Worm (Caenorhabditis elegans) whole organism, late embryonic: ENCODE data around the gene lin-18.

Experiments used
- C38D4.7 ChIP-seq: fragments of 200-800 bp; sonication (Bioruptor generic); optimal IDR thresholded peaks from 2 replicates; lab custom pipeline; 2018; ENCODE audit warnings: mild to moderate bottlenecking, missing genetic modification characterization, moderate library complexity, missing compliant biosample characterization
- F13H6.1 ChIP-seq: sonication (generic microtip); optimal IDR thresholded peaks from 2 replicates; lab custom pipeline; 2016; ENCODE audit warnings: missing genetic modification characterization, missing compliant biosample characterization
- ceh-14 ChIP-seq: sonication (generic microtip); optimal IDR thresholded peaks from 2 replicates; lab custom pipeline; 2016; ENCODE audit warnings: missing genotype, missing genetic modification characterization, missing compliant biosample characterization
- ceh-6 ChIP-seq: fragments of 200-800 bp; sonication (Bioruptor generic); optimal IDR thresholded peaks from 2 replicates; lab custom pipeline; 2018; ENCODE audit warnings: mild to moderate bottlenecking, missing genetic modification characterization, missing compliant biosample characterization
- dve-1 ChIP-seq: sonication (generic microtip); optimal IDR thresholded peaks from 2 replicates; lab custom pipeline; 2017; ENCODE audit warnings: antibody characterized with exemption, mild to moderate bottlenecking, missing genetic modification characterization, missing compliant biosample characterization
- mec-3 ChIP-seq: sonication (generic microtip); optimal IDR thresholded peaks from 2 replicates; lab custom pipeline; 2016; ENCODE audit warnings: borderline replicate concordance, missing genetic modification characterization, missing compliant biosample characterization
- nfya-1 ChIP-seq: sonication (generic microtip); optimal IDR thresholded peaks from 2 replicates; lab custom pipeline; 2017; ENCODE audit warnings: missing genetic modification characterization, mild to moderate bottlenecking, missing compliant biosample characterization, antibody characterized with exemption, moderate library complexity
- pha-4 ChIP-seq: fragments of 150-350 bp; optimal IDR thresholded peaks from 2 replicates; lab custom pipeline; 2018; ENCODE audit warnings: missing biosample characterization, missing genetic modification reagents, missing genetic modification characterization
- pqm-1 ChIP-seq: sonication (generic microtip); optimal IDR thresholded peaks from 2 replicates; lab custom pipeline; 2016; ENCODE audit warnings: missing genetic modification characterization, missing compliant biosample characterization
- rnt-1 ChIP-seq: sonication (generic microtip); optimal IDR thresholded peaks from 2 replicates; lab custom pipeline; 2016; ENCODE audit warnings: missing genetic modification characterization, missing compliant biosample characterization
- tbx-2 ChIP-seq: sonication (generic microtip); optimal IDR thresholded peaks from 2 replicates; lab custom pipeline; 2016; ENCODE audit warnings: missing genetic modification characterization, missing compliant biosample characterization
- unc-86 ChIP-seq: sonication (generic microtip); optimal IDR thresholded peaks from 2 replicates; lab custom pipeline; 2016; ENCODE audit warnings: missing genetic modification characterization, missing compliant biosample characterization

- TF ChIP-seq dve-1 (tag; lab: Kevin White, UChicago) (no peak), pqm-1 (tag; lab: Kevin White, UChicago) (no peak), rnt-1 (tag; lab: Kevin White, UChicago) (no peak), unc-86 (no peak), pha-4 (tag; lab: Kevin White, UChicago) (no peak), F13H6.1 (tag; lab: Kevin White, UChicago) (no peak), ceh-6 (GFP tag; lab: Kevin White, UChicago) (no peak), ceh-14 (tag; lab: Kevin White, UChicago) (no peak), C38D4.7 (GFP tag; lab: Kevin White, UChicago) (no peak), nfya-1 (no peak), mec-3 (tag; lab: Kevin White, UChicago) (no peak), tbx-2 (tag; lab: Kevin White, UChicago) (no peak)
Observed at ce11 chrX:3919689-3920088, 38.7 kb upstream of the lin-18 start.
